Fruit fly (Drosophila melanogaster) whole organism, embryonic: ENCODE results near the gene CG10365.

Experiments
- CG7745 ChIP-seq: fragments of 200-800 bp; sonication (Bioruptor generic); optimal IDR thresholded peaks from 2 replicates; lab custom pipeline; 2018; ENCODE audit warnings: missing biosample characterization, mild to moderate bottlenecking, missing genetic modification characterization, moderate library complexity
- fru ChIP-seq: fragments of >200 bp; optimal IDR thresholded peaks from 2 replicates; lab custom pipeline; 2017
- nom ChIP-seq: fragments of 200-800 bp; sonication (Bioruptor generic); optimal IDR thresholded peaks from 2 replicates; lab custom pipeline; 2017; ENCODE audit warnings: missing biosample characterization, missing genetic modification characterization, mild to moderate bottlenecking, moderate library complexity, missing genetic modification reagents

- TF ChIP-seq CG7745 (no peak), fru (lab: Kevin White, UChicago) (no peak), nom (GFP tag; lab: Kevin White, UChicago) (no peak)
Observed at dm6 chr3R:23685955-23686354, 37.2 kb upstream of the CG10365 start, which contains the start of gene SPE.
